Worm (Caenorhabditis elegans): ENCODE measurements around the gene C06B3.16.

Gene C06B3.16

ce11 chrV:13954056-13954455 lies 22.7 kb downstream of the C06B3.16 start, which contains the start of gene swt-6:
Gene swt-6, plus strand, starts transcription at chrV:13954356.
- no peak for TF ChIP-seq unc-62 (GFP tag; optimal IDR thresholded peaks at IDR 0.05)

DNA sequence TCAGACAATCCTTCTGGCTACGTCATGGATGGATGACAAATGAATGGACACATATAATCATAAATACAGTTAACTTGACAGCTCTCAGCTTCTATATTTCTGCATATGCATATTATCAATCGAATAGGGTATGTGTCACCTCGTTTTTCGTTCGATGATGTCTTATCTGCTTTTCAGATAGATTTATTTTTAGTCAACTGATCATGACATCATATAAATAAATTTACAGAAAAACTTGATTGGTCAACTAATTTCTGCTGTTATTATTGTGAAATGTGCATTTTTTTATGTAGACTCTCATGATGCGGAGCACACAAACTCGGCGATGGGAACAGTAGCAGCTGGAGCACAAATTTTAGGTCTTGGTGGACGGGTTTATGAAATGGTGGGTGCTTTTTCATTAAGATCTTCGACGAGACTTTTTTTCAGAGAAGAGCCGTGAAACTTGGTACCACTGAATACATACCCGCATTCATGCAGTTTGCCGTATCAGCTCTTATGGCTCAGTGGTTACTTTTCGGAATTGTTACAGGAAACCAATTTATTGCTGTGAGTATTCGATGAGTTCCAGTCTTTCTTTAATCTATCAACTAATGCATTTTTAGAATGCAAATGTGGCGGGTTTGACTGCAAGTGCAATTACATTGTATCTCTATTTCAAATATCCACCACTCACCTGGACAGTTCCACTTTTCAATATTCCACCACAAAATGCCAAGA lies 24.2 kb downstream of the C06B3.16 start:
- TF ChIP-seq unc-62 (GFP tag; optimal IDR thresholded peaks at IDR 0.05): no peak

ce11 chrV:13957691-13958090 lies 26.4 kb downstream of the C06B3.16 start:
- no peak for TF ChIP-seq unc-62 (GFP tag; optimal IDR thresholded peaks at IDR 0.05)

DNA sequence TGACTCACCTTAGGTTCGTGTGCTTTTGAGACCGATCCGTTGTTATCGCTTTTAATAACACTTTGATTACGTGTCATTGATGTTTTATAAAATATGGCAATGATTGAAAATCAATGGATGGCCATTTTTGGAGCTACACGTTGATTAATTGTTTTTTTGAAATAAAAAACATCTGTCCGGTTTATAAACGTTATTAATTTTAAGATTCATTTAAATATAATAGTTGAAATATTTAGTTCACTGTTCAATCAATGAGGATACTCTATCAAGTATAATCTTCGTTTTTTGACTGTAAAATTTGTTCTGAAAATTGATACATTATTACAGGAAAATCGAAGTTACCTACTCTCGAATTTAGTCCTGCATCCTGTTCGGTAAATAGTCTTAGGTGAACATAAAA lies 26.9 kb downstream of the C06B3.16 start, which contains the start of gene R10D12.10:
TSS of gene R10D12.10 (minus strand) at position 101 of the 400 bp plus-strand sequence.
- TF ChIP-seq unc-62 (GFP tag; optimal IDR thresholded peaks at IDR 0.05): no peak

ce11 chrV:13960916-13961315 lies 29.6 kb downstream of the C06B3.16 start, which contains the start of gene srh-24:
Gene srh-24, minus strand, starts transcription at chrV:13961016.
- no peak for TF ChIP-seq unc-62 (GFP tag; optimal IDR thresholded peaks at IDR 0.05)

- TF ChIP-seq unc-62 (GFP tag; optimal IDR thresholded peaks at IDR 0.05): no peak
Observed at ce11 chrV:13961927-13962419, 30.6 kb downstream of the C06B3.16 start, which contains the start of the genes algn-13 and R10D12.13. Gene algn-13, minus strand, starts transcription at chrV:13961977. Gene R10D12.13, plus strand, starts transcription at chrV:13962417.

DNA sequence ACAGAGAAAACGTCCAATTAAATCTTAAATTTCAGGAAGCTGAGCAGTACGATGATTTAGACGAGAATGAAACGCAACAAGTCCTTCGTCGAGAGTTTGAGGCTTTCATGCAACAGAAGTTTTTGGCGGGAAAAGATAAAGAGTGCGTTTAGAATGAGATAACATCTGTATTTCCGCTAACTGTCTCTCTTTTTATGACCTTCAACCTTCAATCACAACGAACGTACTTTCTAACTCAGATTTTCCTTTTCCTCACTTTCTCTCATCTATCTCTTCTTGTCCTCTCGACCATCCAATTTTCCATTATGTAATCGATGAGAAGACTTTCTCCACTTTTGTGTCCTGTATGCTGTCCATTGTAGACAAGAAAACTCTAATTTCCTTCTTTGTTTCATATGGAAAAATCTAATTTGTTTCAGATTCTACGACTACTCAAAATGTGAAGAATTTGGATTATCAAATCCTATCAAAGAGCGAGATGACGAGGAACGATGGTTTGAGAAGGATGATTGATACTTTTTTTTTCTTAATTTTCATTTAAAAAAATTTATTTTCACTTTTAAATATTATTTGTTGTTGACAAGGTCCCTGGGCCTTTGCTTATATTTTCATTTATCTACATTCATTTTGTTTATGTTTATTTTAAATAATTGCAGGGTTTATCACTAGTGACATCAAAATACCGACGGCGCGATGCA lies 32.1 kb downstream of the C06B3.16 start, which contains the start of gene sao-1:
TSS of gene sao-1 (plus strand) at position 648 of the 698 bp plus-strand sequence.
- no peak for TF ChIP-seq unc-62 (GFP tag; optimal IDR thresholded peaks at IDR 0.05)

DNA sequence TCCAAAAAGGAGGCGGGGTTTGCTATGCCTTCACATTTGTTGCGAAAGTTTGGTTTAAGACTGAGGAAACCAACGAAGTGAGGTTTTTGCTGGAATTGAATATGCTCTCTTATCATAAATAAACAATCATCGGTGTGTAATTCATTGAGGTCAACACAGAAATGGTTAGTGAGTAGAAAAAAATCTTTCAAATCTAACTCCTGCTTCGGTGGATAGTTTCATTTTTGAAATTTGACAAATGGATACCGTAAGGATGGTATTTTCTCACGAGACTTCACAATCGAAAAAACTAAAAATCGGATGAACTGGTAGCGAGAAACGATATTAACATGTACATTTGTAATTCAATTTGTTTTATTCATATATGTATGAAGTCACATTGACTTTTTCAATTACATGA lies 49.5 kb downstream of the C06B3.16 start, which contains the start of gene eol-1:
TSS of gene eol-1 (minus strand) at position 101 of the 400 bp plus-strand sequence.
- TF ChIP-seq unc-62 (GFP tag; optimal IDR thresholded peaks at IDR 0.05): no peak

DNA sequence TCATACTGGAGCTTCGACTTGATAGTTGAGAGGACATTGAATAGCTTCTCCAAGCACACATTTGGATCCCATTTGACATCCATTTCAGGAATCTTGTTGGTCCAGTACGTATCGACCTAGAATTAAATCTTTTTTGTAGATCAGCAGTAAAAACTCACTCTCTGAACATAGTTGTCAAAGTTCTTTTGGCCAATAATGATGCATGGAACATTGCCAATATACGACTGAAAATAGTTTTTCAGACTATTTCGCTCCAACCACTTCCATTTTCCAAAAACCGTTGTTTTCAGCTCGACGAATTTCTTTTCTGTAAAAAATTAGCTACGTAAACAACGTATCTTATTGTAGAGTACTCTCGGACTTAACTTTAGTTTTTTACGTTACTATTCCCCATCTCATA lies 50.4 kb downstream of the C06B3.16 start:
- no peak for TF ChIP-seq unc-62 (GFP tag; optimal IDR thresholded peaks at IDR 0.05)
